Fruit fly (Drosophila melanogaster) whole organism: ENCODE results near the gene Mip.

Source experiments
- CG8478 ChIP-seq: fragments of >200 bp; optimal IDR thresholded peaks from 2 replicates; lab custom pipeline; 2018; ENCODE audit warnings: inconsistent platforms
- Dll ChIP-seq: fragments of >200 bp; optimal IDR thresholded peaks from 2 replicates; lab custom pipeline; 2017
- EcR ChIP-seq, 2 experiments: fragments of >200 bp; optimal IDR thresholded peaks; 2 replicates each; lab custom pipeline; 2017; ENCODE audit warnings: missing biosample characterization in 2 of 2, missing genetic modification characterization in 2 of 2, missing genetic modification reagents in 2 of 2
- pan ChIP-seq: fragments of >200 bp; optimal IDR thresholded peaks from 2 replicates; lab custom pipeline; 2017
- psq ChIP-seq: fragments of >200 bp; optimal IDR thresholded peaks from 2 replicates; lab custom pipeline; 2017
- usp ChIP-seq: fragments of >200 bp; optimal IDR thresholded peaks from 2 replicates; lab custom pipeline; 2017; ENCODE audit warnings: missing biosample characterization, missing genetic modification characterization, mixed read lengths

dm6 chr3L:17366936-17367335 lies 17.5 kb upstream of the Mip start:
- TF ChIP-seq psq (lab: Kevin White, UChicago), result no peak
- no peak for TF ChIP-seq CG8478 (lab: Kevin White, UChicago)
- no peak for TF ChIP-seq usp (GFP tag; lab: Kevin White, UChicago)
- TF ChIP-seq Dll (lab: Kevin White, UChicago), result no peak
- no peak for TF ChIP-seq pan (lab: Kevin White, UChicago)
- TF ChIP-seq EcR (GFP tag; optimal IDR thresholded peaks at IDR 0.05; lab: Kevin White, UChicago), result no peak
